Fruit fly (Drosophila melanogaster) whole organism, embryonic: ENCODE results near the gene CG13056.

Experiments
- CG10462 ChIP-seq: fragments of 200-800 bp; sonication (Bioruptor generic); optimal IDR thresholded peaks from 2 replicates; lab custom pipeline; 2016; ENCODE audit warnings: missing biosample characterization, missing genetic modification characterization
- CG10543 ChIP-seq: fragments of 200-800 bp; sonication (Bioruptor generic); optimal IDR thresholded peaks from 3 replicates; lab custom pipeline; 2017; ENCODE audit warnings: missing biosample characterization, mild to moderate bottlenecking, missing genetic modification characterization, moderate library complexity
- CG12071 ChIP-seq: fragments of 200-800 bp; sonication (Bioruptor generic); optimal IDR thresholded peaks from 3 replicates; lab custom pipeline; 2018; ENCODE audit warnings: missing biosample characterization, mild to moderate bottlenecking, missing genetic modification characterization
- CG14014 ChIP-seq: fragments of 200-800 bp; sonication (Bioruptor generic); IDR thresholded peaks from 2 replicates; pipeline ENCODE4 v1.3.6; 2022; ENCODE audit warnings: missing biosample characterization, missing genetic modification characterization
- CG14667 ChIP-seq: fragments of 200-800 bp; sonication (Bioruptor generic); IDR thresholded peaks from 2 replicates; pipeline ENCODE4 v1.3.6; 2022; ENCODE audit warnings: missing biosample characterization, missing genetic modification characterization
- CG15073 ChIP-seq: fragments of 200-800 bp; sonication (Bioruptor generic); optimal IDR thresholded peaks from 2 replicates; lab custom pipeline; 2016; ENCODE audit warnings: missing biosample characterization, missing genetic modification characterization
- CG17829 ChIP-seq: fragments of 200-800 bp; optimal IDR thresholded peaks from 2 replicates; lab custom pipeline; 2019; ENCODE audit warnings: missing biosample characterization, mild to moderate bottlenecking, missing genetic modification characterization, moderate library complexity
- CG17912 ChIP-seq: fragments of 200-800 bp; sonication (Bioruptor generic); optimal IDR thresholded peaks from 2 replicates; lab custom pipeline; 2018; ENCODE audit warnings: missing biosample characterization, mild to moderate bottlenecking, missing genetic modification characterization
- CG30403 ChIP-seq: fragments of 200-800 bp; sonication (Bioruptor generic); optimal IDR thresholded peaks from 3 replicates; lab custom pipeline; 2016; ENCODE audit warnings: missing biosample characterization, missing genetic modification characterization
- CG3065 ChIP-seq: fragments of 200-800 bp; sonication (Bioruptor generic); optimal IDR thresholded peaks from 2 replicates; lab custom pipeline; 2016; ENCODE audit warnings: missing biosample characterization, missing genetic modification characterization
- CG32767 ChIP-seq: fragments of 200-800 bp; sonication (Bioruptor generic); IDR thresholded peaks from 2 replicates; pipeline ENCODE4 v1.3.6; 2022; ENCODE audit warnings: missing biosample characterization, missing genetic modification characterization
- CG32772 ChIP-seq: fragments of 200-800 bp; sonication (Bioruptor generic); IDR thresholded peaks from 2 replicates; pipeline ENCODE4 v1.3.6; 2022; ENCODE audit warnings: missing biosample characterization, missing genetic modification characterization
- CG4282 ChIP-seq: fragments of 200-800 bp; sonication (Bioruptor generic); optimal IDR thresholded peaks from 2 replicates; lab custom pipeline; 2016; ENCODE audit warnings: missing biosample characterization, missing genetic modification characterization
- CG4730 ChIP-seq: fragments of 200-800 bp; sonication (Bioruptor generic); IDR thresholded peaks from 2 replicates; pipeline ENCODE4 v1.3.6; 2022; ENCODE audit warnings: missing biosample characterization, missing genetic modification characterization
- CG5180 ChIP-seq: fragments of 200-800 bp; sonication (Bioruptor generic); optimal IDR thresholded peaks from 3 replicates; lab custom pipeline; 2017; ENCODE audit warnings: missing biosample characterization, missing genetic modification characterization, mild to moderate bottlenecking, moderate library complexity, missing genetic modification reagents
- CG6272 ChIP-seq: fragments of 200-800 bp; sonication (Bioruptor generic); IDR thresholded peaks from 2 replicates; pipeline ENCODE4 v1.3.6; 2022; ENCODE audit warnings: missing biosample characterization, missing genetic modification characterization
- CG7271 ChIP-seq: fragments of 200-800 bp; sonication (Bioruptor generic); optimal IDR thresholded peaks from 2 replicates; lab custom pipeline; 2018; ENCODE audit warnings: missing biosample characterization, mild to moderate bottlenecking, missing genetic modification characterization, moderate library complexity
- CG8944 ChIP-seq: fragments of 200-800 bp; sonication (Bioruptor generic); optimal IDR thresholded peaks from 3 replicates; lab custom pipeline; 2016; ENCODE audit warnings: missing biosample characterization, missing genetic modification characterization
- Camta ChIP-seq: fragments of 200-800 bp; sonication (Bioruptor generic); optimal IDR thresholded peaks from 2 replicates; lab custom pipeline; 2016; ENCODE audit warnings: missing biosample characterization, missing genetic modification characterization
- Dll ChIP-seq: fragments of 200-800 bp; sonication (Bioruptor generic); IDR thresholded peaks from 4 replicates; pipeline ENCODE4 v1.3.6; 2022; ENCODE audit warnings: missing biosample characterization, missing genetic modification characterization; ENCODE audit not compliant: partially characterized antibody
- Dp ChIP-seq: fragments of 200-800 bp; sonication (Bioruptor generic); optimal IDR thresholded peaks from 2 replicates; lab custom pipeline; 2018; ENCODE audit warnings: missing biosample characterization, mild to moderate bottlenecking, missing genetic modification characterization, moderate library complexity
- Ets97D ChIP-seq: fragments of 200-800 bp; sonication (Bioruptor generic); optimal IDR thresholded peaks from 3 replicates; lab custom pipeline; 2016; ENCODE audit warnings: missing biosample characterization, missing genetic modification characterization
- Gsc ChIP-seq: fragments of 200-800 bp; sonication (Bioruptor generic); IDR thresholded peaks from 2 replicates; pipeline ENCODE4 v1.3.6; 2022; ENCODE audit warnings: missing biosample characterization, missing genetic modification characterization
- HHEX ChIP-seq: fragments of 200-800 bp; sonication (Bioruptor generic); optimal IDR thresholded peaks from 3 replicates; lab custom pipeline; 2017; ENCODE audit warnings: missing biosample characterization, mild to moderate bottlenecking, missing genetic modification characterization, missing genetic modification reagents
- MESR4 ChIP-seq: fragments of 200-800 bp; sonication (Bioruptor generic); optimal IDR thresholded peaks from 2 replicates; lab custom pipeline; 2018; ENCODE audit warnings: missing biosample characterization, mild to moderate bottlenecking, missing genetic modification characterization, moderate library complexity
- NC2α ChIP-seq: fragments of 200-800 bp; sonication (Bioruptor generic); optimal IDR thresholded peaks from 2 replicates; lab custom pipeline; 2016; ENCODE audit warnings: missing biosample characterization, missing genetic modification characterization
- Nf-YC ChIP-seq: fragments of 200-800 bp; optimal IDR thresholded peaks from 3 replicates; lab custom pipeline; 2019; ENCODE audit warnings: missing biosample characterization, mild to moderate bottlenecking, missing genetic modification characterization, moderate library complexity
- Optix ChIP-seq: fragments of 200-800 bp; sonication (Bioruptor generic); IDR thresholded peaks from 3 replicates; pipeline ENCODE4 v1.3.6; 2022; ENCODE audit warnings: missing biosample characterization, missing genetic modification characterization
- Scr ChIP-seq: fragments of 200-800 bp; sonication (Bioruptor generic); IDR thresholded peaks from 2 replicates; pipeline ENCODE4 v1.3.6; 2022; ENCODE audit warnings: missing biosample characterization, missing genetic modification characterization; ENCODE audit not compliant: partially characterized antibody
- Sry-δ ChIP-seq: fragments of 200-800 bp; sonication (Bioruptor generic); optimal IDR thresholded peaks from 2 replicates; lab custom pipeline; 2016; ENCODE audit warnings: missing biosample characterization, missing genetic modification characterization
- Vsx1 ChIP-seq: fragments of 200-800 bp; sonication (Bioruptor generic); optimal IDR thresholded peaks from 2 replicates; lab custom pipeline; 2017; ENCODE audit warnings: missing biosample characterization, mild to moderate bottlenecking, missing genetic modification characterization, missing genetic modification reagents
- YL-1 ChIP-seq: fragments of 200-800 bp; sonication (Bioruptor generic); optimal IDR thresholded peaks from 3 replicates; lab custom pipeline; 2017; ENCODE audit warnings: missing biosample characterization, mild to moderate bottlenecking, missing genetic modification characterization
- ase ChIP-seq: fragments of 200-800 bp; sonication (Bioruptor generic); IDR thresholded peaks from 3 replicates; pipeline ENCODE4 v1.3.6; 2022; ENCODE audit warnings: missing biosample characterization, missing genetic modification characterization
- bsh ChIP-seq, 2 experiments: fragments of 200-800 bp; sonication (Bioruptor generic); optimal IDR thresholded peaks; 2 replicates each; lab custom pipeline; 2017 to 2018; ENCODE audit warnings: mild to moderate bottlenecking in 2 of 2, missing biosample characterization in 2 of 2, missing genetic modification characterization in 2 of 2, moderate library complexity in 1 of 2
- chm ChIP-seq: fragments of 200-800 bp; sonication (Bioruptor generic); IDR thresholded peaks from 2 replicates; pipeline ENCODE4 v1.3.6; 2022; ENCODE audit warnings: missing biosample characterization, missing genetic modification characterization
- crc ChIP-seq: fragments of 200-800 bp; sonication (Bioruptor generic); optimal IDR thresholded peaks from 2 replicates; lab custom pipeline; 2016; ENCODE audit warnings: missing biosample characterization, missing genetic modification characterization
- crol ChIP-seq: fragments of 200-800 bp; sonication (Bioruptor generic); IDR thresholded peaks from 2 replicates; pipeline ENCODE4 v1.3.6; 2022; ENCODE audit warnings: missing biosample characterization, missing genetic modification characterization
- ems ChIP-seq: fragments of 200-800 bp; sonication (Bioruptor generic); optimal IDR thresholded peaks from 3 replicates; lab custom pipeline; 2016; ENCODE audit warnings: missing biosample characterization, missing genetic modification characterization
- gcm ChIP-seq: fragments of 200-800 bp; sonication (Bioruptor generic); optimal IDR thresholded peaks from 2 replicates; lab custom pipeline; 2019; ENCODE audit warnings: missing biosample characterization, mild to moderate bottlenecking, missing genetic modification characterization, moderate library complexity
- jigr1 ChIP-seq: fragments of 200-800 bp; sonication (Bioruptor generic); IDR thresholded peaks from 3 replicates; pipeline ENCODE4 v1.3.6; 2022; ENCODE audit warnings: missing biosample characterization, missing genetic modification characterization
- jing ChIP-seq: fragments of 200-800 bp; sonication (Bioruptor generic); optimal IDR thresholded peaks from 2 replicates; lab custom pipeline; 2018; ENCODE audit warnings: missing biosample characterization, mild to moderate bottlenecking, missing genetic modification characterization
- jumu ChIP-seq: fragments of 200-800 bp; sonication (Bioruptor generic); optimal IDR thresholded peaks from 3 replicates; lab custom pipeline; 2016; ENCODE audit warnings: missing biosample characterization, missing genetic modification characterization
- lola ChIP-seq, 3 experiments: fragments of >200 bp in 2 of 3; fragments of 200-800 bp in 1 of 3; sonication (Bioruptor generic) in 1 of 3; optimal IDR thresholded peaks; 2 replicates each; lab custom pipeline; 2017 to 2019; ENCODE audit warnings: missing biosample characterization in 3 of 3, missing genetic modification characterization in 3 of 3, mild to moderate bottlenecking in 1 of 3, moderate library complexity in 1 of 3
- nau ChIP-seq: fragments of 200-800 bp; sonication (Bioruptor generic); optimal IDR thresholded peaks from 3 replicates; lab custom pipeline; 2017; ENCODE audit warnings: missing biosample characterization, mild to moderate bottlenecking, missing genetic modification characterization, missing genetic modification reagents
- onecut ChIP-seq: fragments of 200-800 bp; sonication (Bioruptor generic); IDR thresholded peaks from 2 replicates; pipeline ENCODE4 v1.3.6; 2022; ENCODE audit warnings: missing biosample characterization, missing genetic modification characterization
- pb ChIP-seq: fragments of 200-800 bp; sonication (Bioruptor generic); optimal IDR thresholded peaks from 3 replicates; lab custom pipeline; 2016; ENCODE audit warnings: missing biosample characterization, missing genetic modification characterization
- stwl ChIP-seq: fragments of 200-800 bp; sonication (Bioruptor generic); optimal IDR thresholded peaks from 3 replicates; lab custom pipeline; 2018; ENCODE audit warnings: missing biosample characterization, mild to moderate bottlenecking, missing genetic modification characterization, moderate library complexity
- tgo ChIP-seq: fragments of 200-800 bp; sonication (Bioruptor generic); IDR thresholded peaks from 3 replicates; pipeline ENCODE4 v1.3.6; 2022; ENCODE audit warnings: missing biosample characterization, missing genetic modification characterization
- unc-4 ChIP-seq: fragments of 200-800 bp; sonication (Bioruptor generic); IDR thresholded peaks from 2 replicates; pipeline ENCODE4 v1.3.6; 2022; ENCODE audit warnings: missing biosample characterization, missing genetic modification characterization; ENCODE audit not compliant: partially characterized antibody
- usp ChIP-seq: fragments of >200 bp; optimal IDR thresholded peaks from 2 replicates; lab custom pipeline; 2017; ENCODE audit warnings: missing biosample characterization, missing genetic modification characterization
- zen ChIP-seq: fragments of 200-800 bp; sonication (Bioruptor generic); optimal IDR thresholded peaks from 3 replicates; lab custom pipeline; 2018; ENCODE audit warnings: missing biosample characterization, mild to moderate bottlenecking, missing genetic modification characterization, moderate library complexity

Gene CG13056

dm6 chr3L:16351770-16352429 is 18.8 kb downstream of the CG13056 start, which contains the start of the genes Golgin104 and Tcs3 (continued):
- TF ChIP-seq unc-4 (GFP tag; lab: Robert Waterston, UW) (no peak), stwl (peak; percentile 75), CG5180 (GFP tag; lab: Kevin White, UChicago) (no peak), Optix (GFP tag; lab: Robert Waterston, UW) (no peak), Scr (GFP tag; lab: Robert Waterston, UW) (peak; percentile 38; the same call in 1 of the 2 replicates), HHEX (GFP tag; lab: Kevin White, UChicago) (no peak), Camta (GFP tag; lab: Kevin White, UChicago) (no peak), CG17829 (no peak), chm (GFP tag; lab: Robert Waterston, UW) (no peak), Sry-δ (GFP tag; lab: Kevin White, UChicago) (peak; percentile 16), onecut (GFP tag; lab: Robert Waterston, UW) (no peak), CG4282 (GFP tag; lab: Kevin White, UChicago) (no peak), lola (GFP tag; optimal IDR thresholded peaks at IDR 0.05; lab: Kevin White, UChicago) (no peak), nau (GFP tag; lab: Kevin White, UChicago) (no peak), Dp (peak; percentile 45), CG14014 (GFP tag; lab: Robert Waterston, UW) (no peak), CG10462 (GFP tag; lab: Kevin White, UChicago) (no peak), Dll (peak; percentile 38; the same call in 1 of the 4 replicates), YL-1 (peak; percentile 63), CG15073 (no peak), CG8944 (GFP tag; lab: Kevin White, UChicago) (no peak), CG4730 (GFP tag; lab: Robert Waterston, UW) (no peak), CG7271 (tag; lab: Kevin White, UChicago) (no peak), ems (no peak), crol (GFP tag; lab: Robert Waterston, UW) (no peak), jigr1 (GFP tag; lab: Robert Waterston, UW) (no peak), CG17912 (GFP tag; lab: Kevin White, UChicago) (no peak), CG30403 (GFP tag; lab: Kevin White, UChicago) (no peak), pb (GFP tag; lab: Kevin White, UChicago) (no peak), Vsx1 (GFP tag; lab: Kevin White, UChicago) (no peak), bsh (GFP tag; optimal IDR thresholded peaks at IDR 0.05; lab: Kevin White, UChicago) (no peak), tgo (GFP tag; lab: Robert Waterston, UW) (no peak), jing (GFP tag; lab: Kevin White, UChicago) (no peak), Gsc (GFP tag; lab: Robert Waterston, UW) (no peak), CG10543 (GFP tag; lab: Kevin White, UChicago) (no peak), usp (no peak), MESR4 (GFP tag; lab: Kevin White, UChicago) (peak; percentile 56), gcm (GFP tag; lab: Kevin White, UChicago) (no peak), Nf-YC (no peak), CG32767 (GFP tag; lab: Robert Waterston, UW) (no peak), zen (tag; lab: Kevin White, UChicago) (peak; percentile 73), CG6272 (GFP tag; lab: Robert Waterston, UW) (no peak), crc (no peak), Ets97D (GFP tag; lab: Kevin White, UChicago) (peak; percentile 26), jumu (GFP tag; lab: Kevin White, UChicago) (no peak), CG14667 (GFP tag; lab: Robert Waterston, UW) (no peak), NC2α (GFP tag; lab: Kevin White, UChicago) (no peak), CG12071 (GFP tag; lab: Kevin White, UChicago) (no peak), CG3065 (GFP tag; lab: Kevin White, UChicago) (no peak), CG32772 (GFP tag; lab: Robert Waterston, UW) (no peak), ase (GFP tag; lab: Robert Waterston, UW) (no peak)
